Worm (Caenorhabditis elegans) whole organism, L1 larva: Measurements from ENCODE around the gene nduf-11.

ENCODE experiments used
- Y116A8C.19 ChIP-seq: sonication (generic microtip); optimal IDR thresholded peaks from 2 replicates; lab custom pipeline; 2016; ENCODE audit warnings: missing compliant biosample characterization, missing genetic modification characterization, borderline replicate concordance
- ceh-82 ChIP-seq, 3 experiments: fragments of 150-350 bp in 1 of 3; sonication (generic microtip) in 2 of 3; optimal IDR thresholded peaks; 2 replicates each; lab custom pipeline; 2014 to 2017; ENCODE audit warnings: missing biosample characterization in 3 of 3, missing genetic modification characterization in 3 of 3
- grh-1 ChIP-seq: fragments of 200-800 bp; sonication (Bioruptor generic); IDR thresholded peaks from 2 replicates; pipeline ENCODE4 v1.3.6; 2022; ENCODE audit warnings: missing genetic modification reagents, missing genetic modification characterization, missing compliant biosample characterization
- nhr-77 ChIP-seq: fragments of 150-350 bp; optimal IDR thresholded peaks from 2 replicates; lab custom pipeline; 2014; ENCODE audit warnings: missing biosample characterization, missing genetic modification characterization
- sox-4 ChIP-seq: sonication (generic microtip); optimal IDR thresholded peaks from 2 replicates; lab custom pipeline; 2016; ENCODE audit warnings: missing genetic modification characterization, missing compliant biosample characterization

- no peak for TF ChIP-seq grh-1 (GFP tag; lab: Robert Waterston, UW)
- TF ChIP-seq nhr-77 (tag; lab: Kevin White, UChicago): no peak
- TF ChIP-seq Y116A8C.19 (tag; lab: Kevin White, UChicago): no peak
- no peak for TF ChIP-seq ceh-82 (tag; optimal IDR thresholded peaks at IDR 0.05; lab: Kevin White, UChicago)
- no peak for TF ChIP-seq sox-4 (tag; lab: Kevin White, UChicago)
Measured at ce11 chrII:11339507-11339906, 5.9 kb downstream of the nduf-11 start, which contains the start of gene rmd-3.
